Worm (Caenorhabditis elegans): ENCODE measurements around the gene C06C3.3.

ce11 chrII:9323660-9324059 is 48.6 kb downstream of the C06C3.3 start, which contains the start of gene egli-1:
- TF ChIP-seq tbx-2 (tag; optimal IDR thresholded peaks at IDR 0.05) (no peak), lir-3 (tag; optimal IDR thresholded peaks at IDR 0.05; ENCODE audit: poor library complexity) (no peak), ztf-11 (tag; optimal IDR thresholded peaks at IDR 0.05) (no peak), ama-1 (optimal IDR thresholded peaks at IDR 0.05) (no peak), ces-1 (GFP tag; optimal IDR thresholded peaks at IDR 0.05) (no peak), lin-39 (tag; optimal IDR thresholded peaks at IDR 0.05) (no peak), nhr-85 (tag) (no peak), swsn-7 (tag; optimal IDR thresholded peaks at IDR 0.05) (no peak), aha-1 (tag; optimal IDR thresholded peaks at IDR 0.05) (no peak), egl-27 (tag; optimal IDR thresholded peaks at IDR 0.05) (no peak), nhr-28 (tag; optimal IDR thresholded peaks at IDR 0.05) (no peak), dpl-1 (GFP tag; optimal IDR thresholded peaks at IDR 0.05) (no peak), mep-1 (tag; optimal IDR thresholded peaks at IDR 0.05) (no peak)

Measured in whole organism, L1 larva.